Worm (Caenorhabditis elegans) whole organism, L4 larva: ENCODE measurements around the gene sel-1.

Experiments
- aha-1 ChIP-seq: fragments of 150-350 bp; peaks from one replicate; lab custom pipeline; 2014; ENCODE audit warnings: missing biosample characterization, missing genetic modification characterization
- attf-4 ChIP-seq: sonication (generic microtip); optimal IDR thresholded peaks from 3 replicates; lab custom pipeline; 2017; ENCODE audit warnings: missing biosample characterization, missing genetic modification characterization
- ceh-32 ChIP-seq: sonication (generic microtip); optimal IDR thresholded peaks from 2 replicates; lab custom pipeline; 2016; ENCODE audit warnings: mild to moderate bottlenecking, missing genetic modification characterization, missing compliant biosample characterization; ENCODE audit not compliant: poor library complexity
- ces-1 ChIP-seq: fragments of 150-350 bp; sonication (generic microtip); optimal IDR thresholded peaks from 4 replicates; lab custom pipeline; 2014; ENCODE audit warnings: missing biosample characterization, missing genetic modification reagents, missing genetic modification characterization
- daf-19 ChIP-seq: fragments of 200-800 bp; sonication (Bioruptor generic); conservative IDR thresholded peaks from 2 replicates; pipeline ENCODE4 v1.3.6; 2022; ENCODE audit warnings: missing genetic modification characterization, missing compliant biosample characterization
- fkh-10 ChIP-seq: fragments of 150-350 bp; optimal IDR thresholded peaks from 2 replicates; lab custom pipeline; 2014; ENCODE audit warnings: missing biosample characterization, missing genetic modification reagents, missing genetic modification characterization
- fos-1 ChIP-seq: fragments of 150-350 bp; optimal IDR thresholded peaks from 2 replicates; lab custom pipeline; 2014; ENCODE audit warnings: missing biosample characterization, missing genetic modification characterization
- lin-1 ChIP-seq: fragments of 200-800 bp; sonication (Bioruptor generic); IDR thresholded peaks from 2 replicates; pipeline ENCODE4 v1.3.6; 2022; ENCODE audit warnings: missing genetic modification reagents, missing genetic modification characterization, missing compliant biosample characterization
- lir-3 ChIP-seq: sonication (generic microtip); optimal IDR thresholded peaks from 2 replicates; lab custom pipeline; 2016; ENCODE audit warnings: mild to moderate bottlenecking, missing genetic modification characterization, missing compliant biosample characterization
- mep-1 ChIP-seq: fragments of 150-350 bp; sonication (generic microtip); optimal IDR thresholded peaks from 3 replicates; lab custom pipeline; 2014; ENCODE audit warnings: missing biosample characterization, missing genetic modification characterization
- nhr-28 ChIP-seq: fragments of 150-350 bp; optimal IDR thresholded peaks from 2 replicates; lab custom pipeline; 2014; ENCODE audit warnings: missing biosample characterization, missing genetic modification characterization
- pha-4 ChIP-seq, 2 experiments: fragments of 150-350 bp in 1 of 2; fragments of 200-800 bp in 1 of 2; sonication (Bioruptor generic) in 1 of 2; IDR thresholded peaks in 1 of 2; optimal IDR thresholded peaks in 1 of 2; 2 replicates each; pipeline versions ENCODE4 v1.3.6 to Lab custom; 2014 to 2022; ENCODE audit warnings: missing genetic modification characterization in 2 of 2, missing genetic modification reagents in 2 of 2, missing biosample characterization in 1 of 2, missing compliant biosample characterization in 1 of 2
- ztf-11 ChIP-seq: fragments of 150-350 bp; optimal IDR thresholded peaks from 2 replicates; lab custom pipeline; 2014; ENCODE audit warnings: missing biosample characterization, missing genetic modification characterization

- no peak for TF ChIP-seq lir-3 (tag; lab: Kevin White, UChicago)
- TF ChIP-seq nhr-28, result no peak
- peak; percentile 45 for TF ChIP-seq aha-1
- no peak for TF ChIP-seq daf-19 (GFP tag; lab: Robert Waterston, UW)
- no peak for TF ChIP-seq fkh-10 (GFP tag; lab: Kevin White, UChicago)
- no peak for TF ChIP-seq ces-1 (GFP tag; lab: Kevin White, UChicago)
- no peak for TF ChIP-seq lin-1 (GFP tag; lab: Robert Waterston, UW)
- TF ChIP-seq ztf-11 (tag; lab: Kevin White, UChicago), result no peak
- no peak for TF ChIP-seq ceh-32
- no peak for TF ChIP-seq fos-1
- no peak for TF ChIP-seq mep-1
- TF ChIP-seq pha-4 (GFP tag; IDR thresholded peaks at IDR 0.05; lab: Robert Waterston, UW), result no peak
- TF ChIP-seq pha-4 (tag; optimal IDR thresholded peaks at IDR 0.05; lab: Kevin White, UChicago), result no peak
- TF ChIP-seq attf-4 (tag; lab: Kevin White, UChicago), result no peak
These were observed 9.8 kb upstream of the sel-1 start for ce11 chrV:12550755-12551154.
